Worm (Caenorhabditis elegans) whole organism, L4/young adult: Measurements from ENCODE around the gene cfz-2.

Source experiments
- W03F9.2 ChIP-seq: fragments of 150-350 bp; optimal IDR thresholded peaks from 2 replicates; lab custom pipeline; 2014; ENCODE audit warnings: missing biosample characterization, missing genetic modification characterization
- dao-5 ChIP-seq: sonication (generic microtip); optimal IDR thresholded peaks from 2 replicates; lab custom pipeline; 2016; ENCODE audit warnings: missing genotype, missing genetic modification characterization, moderate library complexity, missing compliant biosample characterization
- him-1 ChIP-seq: sonication (generic microtip); optimal IDR thresholded peaks from 2 replicates; lab custom pipeline; 2016; ENCODE audit warnings: missing genotype, missing genetic modification reagents, missing genetic modification characterization, missing compliant biosample characterization

DNA sequence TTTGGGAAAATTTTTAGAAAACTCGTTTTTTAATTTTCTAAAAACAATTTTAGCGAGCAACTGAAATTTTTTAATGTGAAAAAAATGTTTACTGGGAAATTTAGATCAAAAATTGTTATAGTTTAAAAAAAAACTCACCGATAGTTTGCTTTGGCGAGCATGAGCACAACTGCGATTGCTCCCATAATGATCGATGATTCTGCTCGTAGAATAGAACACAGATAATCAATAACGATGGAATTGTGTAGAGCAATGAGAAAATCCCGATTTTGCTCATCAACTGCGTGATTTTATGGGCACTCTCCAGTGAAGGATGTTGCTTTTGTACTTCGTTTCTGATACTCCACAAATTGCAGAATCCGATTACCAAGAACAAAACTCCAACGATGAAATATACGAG lies 2.1 kb downstream of the cfz-2 start:
- TF ChIP-seq dao-5 (tag; lab: Kevin White, UChicago) = no peak
- no peak for TF ChIP-seq him-1 (tag; lab: Kevin White, UChicago)
- no peak for TF ChIP-seq W03F9.2
